Fruit fly (Drosophila melanogaster): ENCODE data around the gene Irp-1A.

Gene Irp-1A

dm6 chr3R:22726771-22727455 is 2.5 kb upstream of the Irp-1A start, which contains the start of gene CG45049 (continued):
- no peak for TF ChIP-seq Rx (GFP tag; IDR thresholded peaks at IDR 0.05)
- TF ChIP-seq CG4730 (GFP tag; IDR thresholded peaks at IDR 0.05), result no peak
- TF ChIP-seq phol (tag; optimal IDR thresholded peaks at IDR 0.05), result no peak
- TF ChIP-seq bbx (GFP tag; IDR thresholded peaks at IDR 0.05; ENCODE audit: partially characterized antibody), result peak; percentile 94
- TF ChIP-seq usp (GFP tag; optimal IDR thresholded peaks at IDR 0.05), result no peak
- no peak for TF ChIP-seq fd64A (GFP tag; optimal IDR thresholded peaks at IDR 0.05)
- TF ChIP-seq CG6689 (GFP tag; IDR thresholded peaks at IDR 0.05), result no peak
- peak; percentile 93 for TF ChIP-seq CG7963 (GFP tag; IDR thresholded peaks at IDR 0.05; ENCODE audit: partially characterized antibody)
- TF ChIP-seq stc (GFP tag; IDR thresholded peaks at IDR 0.05), result no peak
- no peak for TF ChIP-seq Dad (GFP tag; optimal IDR thresholded peaks at IDR 0.05)
- peak; percentile 29; the same call in 2 of the 3 replicates for TF ChIP-seq Aef1 (GFP tag; IDR thresholded peaks at IDR 0.05)
- peak; percentile 93 for TF ChIP-seq hb (GFP tag; IDR thresholded peaks at IDR 0.05; ENCODE audit: partially characterized antibody)
- peak; percentile 66 for TF ChIP-seq row (GFP tag; IDR thresholded peaks at IDR 0.05)
- no peak for TF ChIP-seq D19A (tag; optimal IDR thresholded peaks at IDR 0.05)
- no peak for TF ChIP-seq D (optimal IDR thresholded peaks at IDR 0.05)
- TF ChIP-seq D (GFP tag; optimal IDR thresholded peaks at IDR 0.05), result no peak
- peak; percentile 92 for TF ChIP-seq ato (GFP tag; IDR thresholded peaks at IDR 0.05; ENCODE audit: partially characterized antibody)
- no peak for TF ChIP-seq CG30020 (tag; optimal IDR thresholded peaks at IDR 0.05)
- no peak for TF ChIP-seq CG2120 (GFP tag; optimal IDR thresholded peaks at IDR 0.05)
- TF ChIP-seq CG15479 (GFP tag; optimal IDR thresholded peaks at IDR 0.05), result no peak
- peak; percentile 90 for TF ChIP-seq CG16813 (GFP tag; IDR thresholded peaks at IDR 0.05; ENCODE audit: partially characterized antibody)
- TF ChIP-seq CG8924 (tag; optimal IDR thresholded peaks at IDR 0.05), result no peak
- TF ChIP-seq luna (GFP tag; optimal IDR thresholded peaks at IDR 0.05), result no peak
- TF ChIP-seq CG3163 (GFP tag; optimal IDR thresholded peaks at IDR 0.05), result no peak
- TF ChIP-seq CG1602 (GFP tag; optimal IDR thresholded peaks at IDR 0.05), result no peak
- peak; percentile 46 for TF ChIP-seq psq (GFP tag; optimal IDR thresholded peaks at IDR 0.05)
- TF ChIP-seq CG4854 (GFP tag; optimal IDR thresholded peaks at IDR 0.05), result no peak
- no peak for TF ChIP-seq chm (GFP tag; IDR thresholded peaks at IDR 0.05)
- TF ChIP-seq Mrtf (GFP tag; IDR thresholded peaks at IDR 0.05), result no peak
- no peak; the same call in 1 of the 2 replicates for TF ChIP-seq lmd (GFP tag; IDR thresholded peaks at IDR 0.05)
- TF ChIP-seq emc (GFP tag; optimal IDR thresholded peaks at IDR 0.05), result no peak
- TF ChIP-seq Bdp1 (GFP tag; optimal IDR thresholded peaks at IDR 0.05), result no peak
- TF ChIP-seq CG10147 (GFP tag; optimal IDR thresholded peaks at IDR 0.05), result no peak
- TF ChIP-seq CG14441 (GFP tag; IDR thresholded peaks at IDR 0.05), result no peak
- TF ChIP-seq HmgZ (tag; optimal IDR thresholded peaks at IDR 0.05), result no peak
- TF ChIP-seq Neu2 (GFP tag; optimal IDR thresholded peaks at IDR 0.05; ENCODE audit: borderline replicate concordance), result no peak
- no peak for TF ChIP-seq hth (optimal IDR thresholded peaks at IDR 0.05)
- peak; percentile 91 for TF ChIP-seq knrl (GFP tag; IDR thresholded peaks at IDR 0.05; ENCODE audit: partially characterized antibody)
- TF ChIP-seq CG2678 (tag; optimal IDR thresholded peaks at IDR 0.05), result no peak
- TF ChIP-seq ems (GFP tag; optimal IDR thresholded peaks at IDR 0.05), result no peak
- no peak for TF ChIP-seq maf-S (GFP tag; optimal IDR thresholded peaks at IDR 0.05)
- no peak for TF ChIP-seq Rfx (GFP tag; IDR thresholded peaks at IDR 0.05)
- no peak for TF ChIP-seq cwo (GFP tag; optimal IDR thresholded peaks at IDR 0.05)
- TF ChIP-seq CG18764 (GFP tag; optimal IDR thresholded peaks at IDR 0.05), result no peak
- TF ChIP-seq nmo (GFP tag; optimal IDR thresholded peaks at IDR 0.05), result peak; percentile 25
- no peak for TF ChIP-seq Dp (GFP tag; optimal IDR thresholded peaks at IDR 0.05)
- peak; percentile 72 for TF ChIP-seq CG4617 (GFP tag; optimal IDR thresholded peaks at IDR 0.05; ENCODE audit: borderline replicate concordance)
- no peak for TF ChIP-seq CG18476 (GFP tag; optimal IDR thresholded peaks at IDR 0.05)
- no peak for TF ChIP-seq toy (GFP tag; IDR thresholded peaks at IDR 0.05)
- no peak for TF ChIP-seq CG8765 (GFP tag; IDR thresholded peaks at IDR 0.05)
- TF ChIP-seq pnt (GFP tag; optimal IDR thresholded peaks at IDR 0.05), result no peak
